Worm (Caenorhabditis elegans) whole organism, late embryonic: ENCODE data around the gene pcp-3.

ENCODE experiments used
- C38D4.7 ChIP-seq: fragments of 200-800 bp; sonication (Bioruptor generic); optimal IDR thresholded peaks from 2 replicates; lab custom pipeline; 2018; ENCODE audit warnings: mild to moderate bottlenecking, missing genetic modification characterization, moderate library complexity, missing compliant biosample characterization
- F13H6.1 ChIP-seq: sonication (generic microtip); optimal IDR thresholded peaks from 2 replicates; lab custom pipeline; 2016; ENCODE audit warnings: missing genetic modification characterization, missing compliant biosample characterization
- K09A11.1 ChIP-seq: sonication (generic microtip); optimal IDR thresholded peaks from 2 replicates; lab custom pipeline; 2017; ENCODE audit warnings: antibody characterized with exemption, mild to moderate bottlenecking, missing genetic modification characterization, missing compliant biosample characterization; ENCODE audit not compliant: insufficient read depth
- ama-1 ChIP-seq: fragments of 150-350 bp; optimal IDR thresholded peaks from 2 replicates; lab custom pipeline; 2014
- ceh-18 ChIP-seq: sonication (generic microtip); optimal IDR thresholded peaks from 2 replicates; lab custom pipeline; 2016; ENCODE audit warnings: missing genetic modification characterization, missing compliant biosample characterization
- ceh-2 ChIP-seq: sonication (generic microtip); optimal IDR thresholded peaks from 2 replicates; lab custom pipeline; 2016; ENCODE audit warnings: missing genotype, missing genetic modification characterization, missing compliant biosample characterization
- ceh-34 ChIP-seq: sonication (generic microtip); optimal IDR thresholded peaks from 2 replicates; lab custom pipeline; 2016; ENCODE audit warnings: mild to moderate bottlenecking, missing genetic modification characterization, missing compliant biosample characterization
- elt-4 ChIP-seq: sonication (generic microtip); optimal IDR thresholded peaks from 2 replicates; lab custom pipeline; 2016; ENCODE audit warnings: missing genetic modification characterization, missing compliant biosample characterization
- ets-4 ChIP-seq: sonication (generic microtip); optimal IDR thresholded peaks from 2 replicates; lab custom pipeline; 2016; ENCODE audit warnings: missing genetic modification characterization, missing compliant biosample characterization
- fax-1 ChIP-seq: sonication (generic microtip); optimal IDR thresholded peaks from 2 replicates; lab custom pipeline; 2016; ENCODE audit warnings: missing genotype, missing genetic modification characterization, missing compliant biosample characterization
- fkh-10 ChIP-seq: fragments of 150-350 bp; optimal IDR thresholded peaks from 2 replicates; lab custom pipeline; 2014; ENCODE audit warnings: missing biosample characterization, missing genetic modification reagents, missing genetic modification characterization
- gmeb-2 ChIP-seq: sonication (generic microtip); optimal IDR thresholded peaks from 2 replicates; lab custom pipeline; 2016; ENCODE audit warnings: missing genetic modification characterization, inconsistent platforms, missing compliant biosample characterization
- hlh-13 ChIP-seq: fragments of 200-800 bp; sonication (Bioruptor generic); optimal IDR thresholded peaks from 2 replicates; lab custom pipeline; 2018; ENCODE audit warnings: mild to moderate bottlenecking, missing genetic modification characterization, missing compliant biosample characterization
- hlh-15 ChIP-seq: sonication (generic microtip); optimal IDR thresholded peaks from 2 replicates; lab custom pipeline; 2016; ENCODE audit warnings: missing genetic modification characterization, missing compliant biosample characterization
- hlh-30 ChIP-seq: sonication (generic microtip); optimal IDR thresholded peaks from 2 replicates; lab custom pipeline; 2017; ENCODE audit warnings: antibody characterized with exemption, missing genetic modification characterization, missing compliant biosample characterization; ENCODE audit not compliant: insufficient read depth
- hlh-8 ChIP-seq: sonication (generic microtip); optimal IDR thresholded peaks from 2 replicates; lab custom pipeline; 2016; ENCODE audit warnings: missing genotype, missing genetic modification characterization, missing compliant biosample characterization
- lim-6 ChIP-seq: sonication (generic microtip); optimal IDR thresholded peaks from 2 replicates; lab custom pipeline; 2016; ENCODE audit warnings: missing genetic modification characterization, missing compliant biosample characterization
- lin-11 ChIP-seq: fragments of 200-800 bp; sonication (Bioruptor generic); optimal IDR thresholded peaks from 2 replicates; lab custom pipeline; 2018; ENCODE audit warnings: mild to moderate bottlenecking, missing genetic modification characterization, missing compliant biosample characterization
- nfya-1 ChIP-seq: sonication (generic microtip); optimal IDR thresholded peaks from 2 replicates; lab custom pipeline; 2017; ENCODE audit warnings: missing genetic modification characterization, mild to moderate bottlenecking, missing compliant biosample characterization, antibody characterized with exemption, moderate library complexity
- nhr-232 ChIP-seq: sonication (generic microtip); optimal IDR thresholded peaks from 2 replicates; lab custom pipeline; 2016; ENCODE audit warnings: missing genetic modification characterization, missing compliant biosample characterization
- npax-4 ChIP-seq: sonication (generic microtip); optimal IDR thresholded peaks from 2 replicates; lab custom pipeline; 2016; ENCODE audit warnings: missing genetic modification characterization, missing compliant biosample characterization
- odd-2 ChIP-seq: sonication (generic microtip); optimal IDR thresholded peaks from 2 replicates; lab custom pipeline; 2017; ENCODE audit warnings: antibody characterized with exemption, mild to moderate bottlenecking, missing genetic modification characterization, missing compliant biosample characterization
- pha-2 ChIP-seq: sonication (generic microtip); optimal IDR thresholded peaks from 2 replicates; lab custom pipeline; 2017; ENCODE audit warnings: mild to moderate bottlenecking, missing genetic modification characterization, missing compliant biosample characterization
- pha-4 ChIP-seq: fragments of 150-350 bp; optimal IDR thresholded peaks from 2 replicates; lab custom pipeline; 2018; ENCODE audit warnings: missing biosample characterization, missing genetic modification reagents, missing genetic modification characterization
- pqm-1 ChIP-seq: sonication (generic microtip); optimal IDR thresholded peaks from 2 replicates; lab custom pipeline; 2016; ENCODE audit warnings: missing genetic modification characterization, missing compliant biosample characterization
- ref-2 ChIP-seq: sonication (generic microtip); optimal IDR thresholded peaks from 2 replicates; lab custom pipeline; 2016; ENCODE audit warnings: missing genetic modification characterization, missing compliant biosample characterization
- rnt-1 ChIP-seq: sonication (generic microtip); optimal IDR thresholded peaks from 2 replicates; lab custom pipeline; 2016; ENCODE audit warnings: missing genetic modification characterization, missing compliant biosample characterization
- sdc-2 ChIP-seq: sonication (generic microtip); optimal IDR thresholded peaks from 2 replicates; lab custom pipeline; 2016; ENCODE audit warnings: missing genotype, missing genetic modification characterization, missing compliant biosample characterization
- sox-2 ChIP-seq: fragments of 200-800 bp; sonication (Bioruptor generic); IDR thresholded peaks from 2 replicates; pipeline ENCODE4 v1.3.6; 2022; ENCODE audit warnings: missing genetic modification reagents, missing genetic modification characterization, missing compliant biosample characterization
- syd-9 ChIP-seq: sonication (generic microtip); optimal IDR thresholded peaks from 2 replicates; lab custom pipeline; 2016; ENCODE audit warnings: mild to moderate bottlenecking, missing genetic modification characterization, moderate library complexity, missing compliant biosample characterization
- tbx-2 ChIP-seq: sonication (generic microtip); optimal IDR thresholded peaks from 2 replicates; lab custom pipeline; 2016; ENCODE audit warnings: missing genetic modification characterization, missing compliant biosample characterization
- tbx-7 ChIP-seq: sonication (generic microtip); optimal IDR thresholded peaks from 2 replicates; lab custom pipeline; 2016; ENCODE audit warnings: missing genotype, missing genetic modification characterization, missing compliant biosample characterization
- ttx-3 ChIP-seq: sonication (generic microtip); optimal IDR thresholded peaks from 2 replicates; lab custom pipeline; 2016; ENCODE audit warnings: missing genetic modification reagents, missing genetic modification characterization, missing compliant biosample characterization
- unc-55 ChIP-seq: sonication (generic microtip); optimal IDR thresholded peaks from 2 replicates; lab custom pipeline; 2017; ENCODE audit warnings: missing biosample characterization, missing genetic modification reagents, missing genetic modification characterization
- zip-5 ChIP-seq: sonication (generic microtip); optimal IDR thresholded peaks from 2 replicates; lab custom pipeline; 2016; ENCODE audit warnings: missing genetic modification characterization, missing compliant biosample characterization

Gene pcp-3

DNA sequence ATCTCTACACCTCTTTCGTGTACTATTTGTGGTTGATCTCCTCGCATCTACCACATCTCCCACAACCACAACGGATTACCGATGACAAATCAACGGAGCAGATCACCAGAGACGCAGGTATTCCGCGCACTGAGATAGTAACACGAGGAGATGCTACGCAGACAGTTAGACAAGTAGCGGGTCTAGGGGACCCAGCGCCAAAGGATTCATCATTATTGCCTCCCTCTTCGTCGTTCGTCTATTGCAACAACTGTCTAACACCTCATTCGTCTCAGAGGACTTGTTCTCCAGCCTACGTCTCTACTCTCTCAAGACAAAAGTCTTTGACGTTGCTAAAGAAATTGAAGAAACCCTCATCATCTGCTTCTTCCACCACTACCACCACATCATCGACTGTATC is 37.3 kb downstream of the pcp-3 start:
- no peak for TF ChIP-seq pqm-1 (tag; lab: Kevin White, UChicago)
- peak; percentile 9 for TF ChIP-seq unc-55 (GFP tag; lab: Kevin White, UChicago)
- TF ChIP-seq hlh-30 (tag; lab: Kevin White, UChicago), result no peak
- peak; percentile 11 for TF ChIP-seq rnt-1 (tag; lab: Kevin White, UChicago)
- peak; percentile 31 for TF ChIP-seq ref-2 (tag; lab: Kevin White, UChicago)
- TF ChIP-seq ceh-18 (tag; lab: Kevin White, UChicago), result peak; percentile 25

DNA sequence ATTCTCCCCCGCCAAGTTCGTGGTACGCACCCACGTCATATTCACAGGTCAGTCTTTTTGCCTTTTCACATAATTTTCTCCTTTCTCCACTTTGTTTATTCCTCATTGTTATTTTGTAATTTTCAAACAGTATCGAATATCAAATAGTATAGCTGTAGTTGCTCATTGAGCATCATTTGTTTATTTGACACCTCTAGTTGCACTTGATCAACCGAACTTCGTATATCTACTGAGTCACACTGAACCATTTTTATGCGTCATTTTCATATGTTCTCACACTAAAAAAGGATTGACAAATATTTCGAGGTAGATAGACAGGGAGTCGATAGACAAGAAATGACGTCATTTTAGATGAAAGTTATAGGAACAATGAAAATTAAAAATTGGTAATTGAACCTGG is 38.6 kb downstream of the pcp-3 start:
- no peak for TF ChIP-seq ref-2 (tag; lab: Kevin White, UChicago)
- no peak for TF ChIP-seq sox-2 (GFP tag; lab: Robert Waterston, UW)
- no peak for TF ChIP-seq C38D4.7 (GFP tag; lab: Kevin White, UChicago)
- no peak for TF ChIP-seq hlh-13 (GFP tag; lab: Kevin White, UChicago)
- TF ChIP-seq ama-1 (lab: Kevin White, UChicago), result no peak
- TF ChIP-seq fax-1 (tag; lab: Kevin White, UChicago), result no peak
- no peak for TF ChIP-seq hlh-30 (tag; lab: Kevin White, UChicago)
- no peak for TF ChIP-seq ets-4 (tag; lab: Kevin White, UChicago)
- TF ChIP-seq syd-9 (tag; lab: Kevin White, UChicago), result no peak
- TF ChIP-seq ttx-3, result no peak
- no peak for TF ChIP-seq tbx-2
- TF ChIP-seq F13H6.1 (tag; lab: Kevin White, UChicago), result no peak
- TF ChIP-seq hlh-15 (tag; lab: Kevin White, UChicago), result no peak
- TF ChIP-seq hlh-8 (tag; lab: Kevin White, UChicago), result no peak
- no peak for TF ChIP-seq odd-2
- no peak for TF ChIP-seq pqm-1 (tag; lab: Kevin White, UChicago)
- no peak for TF ChIP-seq lin-11 (tag; lab: Kevin White, UChicago)
- no peak for TF ChIP-seq pha-4 (tag; lab: Kevin White, UChicago)
- TF ChIP-seq nfya-1 (tag; lab: Kevin White, UChicago), result no peak

DNA sequence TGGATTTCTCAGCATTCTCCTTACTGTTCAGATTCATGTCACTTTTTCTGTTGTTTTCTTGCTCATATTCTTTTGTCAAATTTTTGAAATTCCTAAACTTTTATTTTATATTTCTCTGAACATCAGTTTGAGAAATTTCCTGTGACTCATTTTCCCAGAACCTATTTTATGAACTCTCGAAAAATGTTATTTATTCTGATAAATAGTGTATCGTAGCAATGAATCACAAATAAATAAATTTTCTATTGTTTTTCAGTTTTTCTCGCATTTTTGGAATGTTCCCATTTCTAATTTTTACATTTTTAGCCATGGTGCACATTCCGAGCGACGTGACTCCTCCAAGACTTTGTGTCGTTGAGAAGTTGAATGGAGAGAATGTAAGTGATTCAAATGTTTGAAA is 40.0 kb downstream of the pcp-3 start, which contains the start of gene nrfl-1:
nrfl-1 (plus strand) TSS at position 301 of the 400 bp plus-strand sequence.
- TF ChIP-seq tbx-2, result no peak
- no peak for TF ChIP-seq K09A11.1 (tag; lab: Kevin White, UChicago)
- no peak for TF ChIP-seq npax-4
- no peak for TF ChIP-seq zip-5 (tag; lab: Kevin White, UChicago)
- no peak for TF ChIP-seq pha-4 (tag; lab: Kevin White, UChicago)
- no peak for TF ChIP-seq fkh-10 (GFP tag; lab: Kevin White, UChicago)
- TF ChIP-seq lim-6 (tag; lab: Kevin White, UChicago), result no peak
- TF ChIP-seq hlh-15 (tag; lab: Kevin White, UChicago), result no peak
- TF ChIP-seq ceh-18 (tag; lab: Kevin White, UChicago), result no peak
- no peak for TF ChIP-seq elt-4 (tag; lab: Kevin White, UChicago)
- TF ChIP-seq ttx-3, result no peak
- TF ChIP-seq sdc-2 (tag; lab: Kevin White, UChicago), result no peak
- TF ChIP-seq ceh-34 (tag; lab: Kevin White, UChicago), result no peak
- TF ChIP-seq, all 69 proteins: peak for 0

DNA sequence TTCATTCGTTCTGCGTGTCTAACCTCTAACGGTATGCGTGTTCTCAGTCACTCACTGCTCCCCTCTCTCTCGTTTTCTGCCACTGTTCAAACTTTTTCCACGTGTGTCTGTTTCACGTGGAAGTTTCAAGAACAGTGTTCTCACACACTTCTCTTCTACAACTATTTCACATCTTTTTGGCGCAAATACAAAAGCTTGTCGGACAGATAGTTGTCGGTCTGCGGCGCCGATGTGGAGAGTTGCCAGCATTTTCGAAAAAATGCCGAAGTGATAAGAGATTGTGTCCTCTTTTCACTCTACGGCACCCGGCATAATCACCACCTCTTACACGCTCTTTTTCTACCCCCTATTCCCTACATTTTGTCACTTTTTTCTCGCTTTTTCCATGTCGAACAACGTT is 40.5 kb downstream of the pcp-3 start:
- TF ChIP-seq gmeb-2, result no peak
- no peak for TF ChIP-seq hlh-13 (GFP tag; lab: Kevin White, UChicago)
- no peak for TF ChIP-seq ceh-2 (tag; lab: Kevin White, UChicago)
- TF ChIP-seq pha-2 (tag; lab: Kevin White, UChicago), result no peak
- TF ChIP-seq sdc-2 (tag; lab: Kevin White, UChicago), result no peak
- no peak for TF ChIP-seq K09A11.1 (tag; lab: Kevin White, UChicago)
- no peak for TF ChIP-seq ama-1 (lab: Kevin White, UChicago)
- TF ChIP-seq ceh-18 (tag; lab: Kevin White, UChicago), result no peak
- TF ChIP-seq nhr-232 (tag; lab: Kevin White, UChicago), result no peak
- TF ChIP-seq syd-9 (tag; lab: Kevin White, UChicago), result no peak
- TF ChIP-seq tbx-7 (tag; lab: Kevin White, UChicago), result no peak
